Fruit fly (Drosophila melanogaster): ENCODE measurements around the gene heca.

DNA sequence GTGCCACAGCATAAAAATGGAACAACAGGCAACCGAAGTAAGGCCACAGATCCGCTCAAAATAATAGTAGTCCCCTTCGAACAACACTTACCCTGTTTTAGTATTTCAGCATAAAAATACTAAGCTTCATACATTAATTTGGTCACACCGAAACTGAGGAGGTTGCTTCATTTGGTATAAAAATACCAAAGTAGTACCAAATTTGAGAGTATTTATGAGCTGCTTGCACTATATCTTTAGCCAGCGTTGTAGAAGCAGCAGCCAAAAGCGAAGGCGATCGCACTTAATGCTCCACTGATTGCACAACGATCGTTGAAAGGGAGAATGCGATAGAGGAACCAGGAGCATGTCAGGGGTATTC is 18.8 kb upstream of the heca start:
- no peak for TF ChIP-seq Hr39 (optimal IDR thresholded peaks at IDR 0.05)
- TF ChIP-seq bab2 (GFP tag; optimal IDR thresholded peaks at IDR 0.05) = no peak
- no peak for TF ChIP-seq Gsc (GFP tag; IDR thresholded peaks at IDR 0.05)
- no peak for TF ChIP-seq Ravus (GFP tag; IDR thresholded peaks at IDR 0.05)
- no peak for TF ChIP-seq zfh1 (GFP tag; IDR thresholded peaks at IDR 0.05)
- TF ChIP-seq CG12744 (GFP tag; optimal IDR thresholded peaks at IDR 0.05) = no peak
